Fruit fly (Drosophila melanogaster): Measurements from ENCODE around the gene CG2217.

The CG2217 gene

DNA sequence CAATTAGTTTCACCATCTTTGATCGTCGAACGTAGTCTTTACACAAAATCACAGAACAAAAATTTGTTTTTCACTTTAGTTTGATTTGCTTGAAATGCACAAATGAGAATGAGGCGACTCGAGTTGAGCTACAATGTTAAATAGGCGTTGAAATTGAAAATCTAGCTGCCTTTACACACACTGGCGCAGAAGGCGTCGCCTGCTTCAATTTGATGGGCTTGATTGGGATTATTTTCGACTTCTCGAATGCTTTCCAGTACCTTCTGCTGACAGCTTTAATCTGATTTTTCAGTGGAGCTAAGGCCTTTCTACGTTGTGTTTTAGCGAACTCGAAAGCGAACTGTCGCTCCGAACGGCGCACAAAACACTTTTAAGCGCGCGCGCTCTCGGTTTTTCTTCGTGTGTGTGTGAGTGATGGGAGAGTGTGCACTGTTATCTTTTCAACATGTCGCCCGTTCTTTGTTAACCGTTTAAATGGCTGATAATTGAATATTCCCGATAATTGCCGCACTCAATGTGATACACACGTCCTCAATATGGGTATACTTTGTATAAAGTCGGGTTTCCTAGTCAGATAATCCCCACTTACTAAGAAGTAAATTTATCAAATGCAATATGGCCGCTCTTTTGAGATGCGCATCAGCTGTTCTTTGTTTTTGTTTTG lies 35.1 kb downstream of the CG2217 start, which contains the start of the genes Fer2LCH and Fer1HCH:
Gene Fer2LCH (plus strand): TSS at position 290 of the 664 bp plus-strand sequence.
Gene Fer1HCH (minus strand): TSS at position 664 of the 664 bp plus-strand sequence.
- TF ChIP-seq br (GFP tag; optimal IDR thresholded peaks at IDR 0.05): no peak
- no peak for TF ChIP-seq tai (GFP tag; optimal IDR thresholded peaks at IDR 0.05)
- TF ChIP-seq OdsH (GFP tag; optimal IDR thresholded peaks at IDR 0.05): no peak
- TF ChIP-seq Rel (GFP tag; optimal IDR thresholded peaks at IDR 0.05): no peak
- peak; percentile 74 for TF ChIP-seq Rel (tag; optimal IDR thresholded peaks at IDR 0.05)
- no peak for TF ChIP-seq fru (GFP tag; optimal IDR thresholded peaks at IDR 0.05)
- TF ChIP-seq brk (GFP tag; optimal IDR thresholded peaks at IDR 0.05): no peak
- TF ChIP-seq foxo (GFP tag; optimal IDR thresholded peaks at IDR 0.05): no peak
- TF ChIP-seq dl (GFP tag; optimal IDR thresholded peaks at IDR 0.05; ENCODE audit: insufficient read depth in 1 of 2, partially characterized antibody in 2 of 2): peak; percentile 44 to 71
- TF ChIP-seq Hnf4 (GFP tag; optimal IDR thresholded peaks at IDR 0.05): no peak
- TF ChIP-seq CG9705 (GFP tag; optimal IDR thresholded peaks at IDR 0.05): no peak
- TF ChIP-seq Dfd (GFP tag; optimal IDR thresholded peaks at IDR 0.05): no peak
- TF ChIP-seq GATAd (GFP tag; optimal IDR thresholded peaks at IDR 0.05): no peak
- TF ChIP-seq jim (GFP tag; optimal IDR thresholded peaks at IDR 0.05): no peak
- no peak for TF ChIP-seq Hr78 (GFP tag; optimal IDR thresholded peaks at IDR 0.05)
- no peak for TF ChIP-seq dsf (GFP tag; optimal IDR thresholded peaks at IDR 0.05; ENCODE audit: borderline replicate concordance)
- TF ChIP-seq lola (GFP tag; optimal IDR thresholded peaks at IDR 0.05): no peak
- TF ChIP-seq woc (GFP tag; optimal IDR thresholded peaks at IDR 0.05): no peak
- peak; percentile 72 for TF ChIP-seq Vsx2 (GFP tag; optimal IDR thresholded peaks at IDR 0.05; ENCODE audit: partially characterized antibody)
- no peak for TF ChIP-seq Jra (GFP tag; optimal IDR thresholded peaks at IDR 0.05)
- peak; percentile 60 for TF ChIP-seq Hr83 (GFP tag; optimal IDR thresholded peaks at IDR 0.05; ENCODE audit: poor library complexity, severe bottlenecking)
- no peak for TF ChIP-seq N (GFP tag; optimal IDR thresholded peaks at IDR 0.05)
- TF ChIP-seq Dif (GFP tag; optimal IDR thresholded peaks at IDR 0.05; ENCODE audit: partially characterized antibody): peak; percentile 79
- TF ChIP-seq ey (GFP tag; optimal IDR thresholded peaks at IDR 0.05): no peak

dm6 chr3R:30386759-30387437 lies 35.9 kb downstream of the CG2217 start:
- TF ChIP-seq CG9705 (GFP tag; optimal IDR thresholded peaks at IDR 0.05) (no peak), GATAd (GFP tag; optimal IDR thresholded peaks at IDR 0.05) (no peak), Abd-B (GFP tag; optimal IDR thresholded peaks at IDR 0.05) (no peak), Dfd (GFP tag; optimal IDR thresholded peaks at IDR 0.05) (no peak), rgr (GFP tag; optimal IDR thresholded peaks at IDR 0.05) (no peak), pan (optimal IDR thresholded peaks at IDR 0.05) (no peak), OdsH (GFP tag; optimal IDR thresholded peaks at IDR 0.05) (peak; percentile 40), dsf (GFP tag; optimal IDR thresholded peaks at IDR 0.05; ENCODE audit: borderline replicate concordance) (no peak), jim (GFP tag; optimal IDR thresholded peaks at IDR 0.05) (no peak), CrebA (GFP tag; optimal IDR thresholded peaks at IDR 0.05; ENCODE audit: borderline replicate concordance) (peak; percentile 72), fru (GFP tag; optimal IDR thresholded peaks at IDR 0.05) (peak; percentile 8), Sp1 (GFP tag; optimal IDR thresholded peaks at IDR 0.05) (no peak), foxo (GFP tag; optimal IDR thresholded peaks at IDR 0.05) (no peak), sage (GFP tag; optimal IDR thresholded peaks at IDR 0.05) (peak; percentile 69), Rel (GFP tag; optimal IDR thresholded peaks at IDR 0.05) (peak; percentile 49), Rel (tag; optimal IDR thresholded peaks at IDR 0.05) (no peak), Myc (optimal IDR thresholded peaks at IDR 0.05) (no peak), CG32264 (GFP tag; optimal IDR thresholded peaks at IDR 0.05) (no peak), Jra (GFP tag; optimal IDR thresholded peaks at IDR 0.05) (peak; percentile 8), h (GFP tag; optimal IDR thresholded peaks at IDR 0.05) (no peak), Dif (GFP tag; optimal IDR thresholded peaks at IDR 0.05; ENCODE audit: partially characterized antibody) (peak; percentile 98), dl (GFP tag; optimal IDR thresholded peaks at IDR 0.05; ENCODE audit: insufficient read depth in 1 of 2, partially characterized antibody in 2 of 2) (peak; percentile 93 to 98), ey (GFP tag; optimal IDR thresholded peaks at IDR 0.05) (no peak), woc (GFP tag; optimal IDR thresholded peaks at IDR 0.05) (no peak), HLH106 (tag; optimal IDR thresholded peaks at IDR 0.05) (no peak), Hr83 (GFP tag; optimal IDR thresholded peaks at IDR 0.05; ENCODE audit: poor library complexity, severe bottlenecking) (no peak), N (GFP tag; optimal IDR thresholded peaks at IDR 0.05) (no peak), Vsx2 (GFP tag; optimal IDR thresholded peaks at IDR 0.05; ENCODE audit: partially characterized antibody) (peak; percentile 98), tai (GFP tag; optimal IDR thresholded peaks at IDR 0.05) (no peak), usp (GFP tag; optimal IDR thresholded peaks at IDR 0.05) (no peak), sv (GFP tag; optimal IDR thresholded peaks at IDR 0.05) (no peak), dmrt93B (GFP tag; optimal IDR thresholded peaks at IDR 0.05) (no peak), Hr78 (GFP tag; optimal IDR thresholded peaks at IDR 0.05) (no peak), Mio (GFP tag; optimal IDR thresholded peaks at IDR 0.05) (no peak), Hnf4 (GFP tag; optimal IDR thresholded peaks at IDR 0.05) (no peak), psq (GFP tag; optimal IDR thresholded peaks at IDR 0.05) (no peak), br (GFP tag; optimal IDR thresholded peaks at IDR 0.05) (no peak)

All from whole organism, wandering third instar larva.